Worm (Caenorhabditis elegans): ENCODE measurements around the gene Y46G5A.14.
A peak's percentile ranks its signal among the peaks of the same experiment; 100 is the strongest.

DNA sequence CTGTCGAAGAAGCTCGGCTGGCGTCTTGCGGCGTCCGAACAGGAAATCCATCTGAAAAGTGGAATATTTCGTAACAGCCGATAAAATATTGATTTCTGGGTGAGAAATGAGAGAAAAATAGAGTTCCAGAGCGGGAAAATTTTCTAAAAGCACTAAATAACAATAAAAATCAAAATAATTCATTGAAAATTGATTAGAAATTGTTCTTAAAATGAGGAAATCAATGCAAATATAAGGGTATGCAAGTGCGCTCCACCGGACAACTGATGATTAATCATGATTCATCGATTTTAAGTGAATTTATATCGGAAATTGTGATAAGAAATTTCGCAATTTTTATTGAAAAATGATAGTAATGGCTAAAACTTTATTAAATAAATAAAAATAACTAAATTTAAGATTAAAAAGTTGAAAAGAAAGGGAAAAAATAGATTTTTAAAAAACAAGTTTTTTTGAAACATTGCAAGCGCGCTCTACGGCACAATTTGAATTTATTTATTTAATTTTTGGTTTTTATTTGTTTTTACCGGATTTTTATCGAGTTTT lies 6.3 kb upstream of the Y46G5A.14 start, which contains the start of the genes vps-2 and tiar-2:
- TF ChIP-seq him-1 (tag; optimal IDR thresholded peaks at IDR 0.05): no peak
- TF ChIP-seq dao-5 (tag; optimal IDR thresholded peaks at IDR 0.05): no peak
- peak; percentile 89 for TF ChIP-seq W03F9.2 (tag; optimal IDR thresholded peaks at IDR 0.05)
